Fruit fly (Drosophila melanogaster): ENCODE data around the gene Hex-A.
A peak's percentile ranks its signal among the peaks of the same experiment; 100 is the strongest.

Gene Hex-A

dm6 chrX:9579918-9580521, 5.5 kb upstream of the Hex-A start, which contains the start of gene LPCAT (continued):
- TF ChIP-seq CG8290 (GFP tag; optimal IDR thresholded peaks at IDR 0.05) (peak; percentile 47), CG8290 (tag; optimal IDR thresholded peaks at IDR 0.05) (peak in 1 of 2 experiments; percentile 66), CG6254 (GFP tag; optimal IDR thresholded peaks at IDR 0.05) (no peak), Poxn (GFP tag; IDR thresholded peaks at IDR 0.05) (0 out of 2 replicates have a peak, but pooled peaks have one; percentile 32), fd64A (GFP tag; optimal IDR thresholded peaks at IDR 0.05) (no peak), prd (optimal IDR thresholded peaks at IDR 0.05) (no peak), prd (GFP tag; IDR thresholded peaks at IDR 0.05) (peak; percentile 86), CG14441 (GFP tag; IDR thresholded peaks at IDR 0.05) (peak; percentile 81), Asciz (GFP tag; optimal IDR thresholded peaks at IDR 0.05) (peak; percentile 4), luna (GFP tag; optimal IDR thresholded peaks at IDR 0.05) (peak; percentile 10), ftz-f1 (GFP tag; optimal IDR thresholded peaks at IDR 0.05) (no peak), fd96Cb (tag; optimal IDR thresholded peaks at IDR 0.05) (peak; percentile 68), CrebB (tag; optimal IDR thresholded peaks at IDR 0.05) (no peak), Max (GFP tag; optimal IDR thresholded peaks at IDR 0.05) (peak; percentile 87), Ets65A (GFP tag) (peak; percentile 97), CG15479 (GFP tag; optimal IDR thresholded peaks at IDR 0.05) (peak; percentile 35), CG3838 (GFP tag; optimal IDR thresholded peaks at IDR 0.05) (no peak), Doc2 (GFP tag; IDR thresholded peaks at IDR 0.05) (no peak), CG14667 (GFP tag; IDR thresholded peaks at IDR 0.05) (peak; percentile 79), CG12104 (GFP tag; optimal IDR thresholded peaks at IDR 0.05) (peak; percentile 69), CG9932 (GFP tag; IDR thresholded peaks at IDR 0.05) (peak; percentile 93), CG7786 (GFP tag; optimal IDR thresholded peaks at IDR 0.05) (peak; percentile 64), zen2 (GFP tag; IDR thresholded peaks at IDR 0.05; ENCODE audit: partially characterized antibody) (no peak; the same call in 2 of the 3 replicates), sd (tag; optimal IDR thresholded peaks at IDR 0.05) (no peak), MESR4 (GFP tag; optimal IDR thresholded peaks at IDR 0.05) (peak; percentile 25), jumu (GFP tag; optimal IDR thresholded peaks at IDR 0.05) (peak; percentile 78), zen (tag; optimal IDR thresholded peaks at IDR 0.05) (peak; percentile 77), Atf-2 (GFP tag; optimal IDR thresholded peaks at IDR 0.05) (peak; percentile 34), jigr1 (GFP tag; IDR thresholded peaks at IDR 0.05) (0 out of 3 replicates have a peak, but pooled peaks have one; percentile 52), HLH4C (GFP tag; IDR thresholded peaks at IDR 0.05; ENCODE audit: partially characterized antibody) (peak; percentile 74), tx (GFP tag; optimal IDR thresholded peaks at IDR 0.05) (peak; percentile 59), ash1 (GFP tag; optimal IDR thresholded peaks at IDR 0.05) (no peak), phol (tag; optimal IDR thresholded peaks at IDR 0.05) (peak; percentile 83), h (optimal IDR thresholded peaks at IDR 0.05) (no peak), HmgZ (tag; optimal IDR thresholded peaks at IDR 0.05) (peak; percentile 69), bbx (GFP tag; IDR thresholded peaks at IDR 0.05; ENCODE audit: partially characterized antibody) (peak; percentile 58), CG8359 (GFP tag; optimal IDR thresholded peaks at IDR 0.05; ENCODE audit: borderline replicate concordance) (no peak), Atf3 (GFP tag; optimal IDR thresholded peaks at IDR 0.05) (peak; percentile 2), sr (GFP tag; IDR thresholded peaks at IDR 0.05) (no peak; the same call in 2 of the 3 replicates), CG15696 (tag; optimal IDR thresholded peaks at IDR 0.05) (peak; percentile 83), CG7271 (tag; optimal IDR thresholded peaks at IDR 0.05) (no peak), Neu2 (GFP tag; optimal IDR thresholded peaks at IDR 0.05; ENCODE audit: borderline replicate concordance) (no peak), disco-r (GFP tag; optimal IDR thresholded peaks at IDR 0.05) (no peak), stwl (tag; optimal IDR thresholded peaks at IDR 0.05) (peak; percentile 85), pnt (GFP tag; optimal IDR thresholded peaks at IDR 0.05) (peak; percentile 81), bsh (GFP tag; optimal IDR thresholded peaks at IDR 0.05) (peak in 1 of 2 experiments; percentile 57), sima (GFP tag; optimal IDR thresholded peaks at IDR 0.05) (no peak), CG12071 (GFP tag; optimal IDR thresholded peaks at IDR 0.05) (no peak), CG9876 (GFP tag; optimal IDR thresholded peaks at IDR 0.05) (peak; percentile 66), crol (GFP tag; IDR thresholded peaks at IDR 0.05) (no peak)

Measured in whole organism, embryonic.